Worm (Caenorhabditis elegans): ENCODE results near the gene hst-3.1.

ce11 chrII:6202910-6203309, 33.9 kb upstream of the hst-3.1 start, which contains the start of gene C30B5.17:
- TF ChIP-seq cey-2 (tag; optimal IDR thresholded peaks at IDR 0.05; ENCODE audit: borderline replicate concordance, insufficient read depth) (no peak), T26A8.4 (GFP tag; IDR thresholded peaks at IDR 0.05) (no peak)

Measured in whole organism, L4 larva.